Worm (Caenorhabditis elegans): Measurements from ENCODE around the gene srx-122.
A peak's percentile ranks its signal among the peaks of the same experiment; 100 is the strongest.

srx-122 gene

DNA sequence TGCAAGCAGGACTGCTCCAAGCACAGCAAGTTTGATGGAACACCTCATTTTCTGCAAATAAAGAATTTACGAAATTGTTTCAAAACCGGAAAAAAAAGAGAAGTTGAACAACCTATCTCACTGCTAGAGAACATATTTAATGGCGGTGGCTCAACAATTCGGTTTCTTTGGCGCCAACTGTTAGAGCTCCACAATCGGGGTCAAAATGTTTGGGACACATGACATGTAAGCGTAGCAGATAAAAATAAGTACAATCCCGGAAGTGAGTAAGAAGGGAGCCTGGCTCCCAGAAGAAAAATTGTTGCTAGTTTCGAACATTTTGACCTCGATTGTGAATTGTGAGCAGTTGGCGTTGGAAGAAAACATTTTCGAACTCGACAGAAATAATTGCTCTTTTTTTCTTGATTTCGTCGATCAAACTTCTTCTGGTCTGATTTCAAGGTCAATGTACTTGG lies 38.5 kb downstream of the srx-122 start, which contains the start of gene T28A11.16 (continued):
- TF ChIP-seq rnt-1 (tag; optimal IDR thresholded peaks at IDR 0.05) (peak; percentile 72), snu-23 (GFP tag; optimal IDR thresholded peaks at IDR 0.05) (no peak), fkh-8 (tag; optimal IDR thresholded peaks at IDR 0.05) (no peak)

DNA sequence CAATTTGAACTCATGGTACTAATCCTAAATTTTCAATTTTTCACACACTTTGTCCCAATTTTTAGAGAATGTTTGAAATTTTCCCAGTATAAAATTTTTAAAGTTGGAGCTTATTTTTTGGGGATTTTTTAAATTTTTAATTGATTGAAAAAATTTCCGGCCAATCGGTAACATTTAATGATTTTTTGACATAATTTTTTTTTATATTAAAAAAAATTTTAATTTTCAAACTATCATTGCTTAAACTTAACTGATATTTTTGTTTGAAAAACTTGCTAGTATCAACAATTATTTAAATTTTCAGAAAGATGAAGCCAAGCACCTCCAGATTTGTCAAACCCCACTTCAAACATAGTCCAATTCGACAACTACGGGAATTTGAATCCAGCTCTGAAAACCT lies 40.4 kb downstream of the srx-122 start, which contains the start of gene T28A11.22:
Gene T28A11.22 (plus strand): TSS at position 301 of the 400 bp plus-strand sequence.
- TF ChIP-seq mef-2 (tag; optimal IDR thresholded peaks at IDR 0.05) = no peak
- TF ChIP-seq tbx-2 (tag; optimal IDR thresholded peaks at IDR 0.05) = no peak
- TF ChIP-seq jun-1 (tag; optimal IDR thresholded peaks at IDR 0.05) = no peak
- TF ChIP-seq ces-1 (GFP tag; optimal IDR thresholded peaks at IDR 0.05) = no peak
- TF ChIP-seq ceh-88 (GFP tag; IDR thresholded peaks at IDR 0.05) = no peak
- no peak for TF ChIP-seq hpl-2 (GFP tag; optimal IDR thresholded peaks at IDR 0.05)
- TF ChIP-seq ztf-11 (tag; optimal IDR thresholded peaks at IDR 0.05) = no peak
- TF ChIP-seq snpc-4 (tag; optimal IDR thresholded peaks at IDR 0.05) = no peak
- TF ChIP-seq C34B4.2 (tag; optimal IDR thresholded peaks at IDR 0.05) = no peak
- no peak for TF ChIP-seq zip-4 (GFP tag; optimal IDR thresholded peaks at IDR 0.05)
- no peak for TF ChIP-seq nhr-19 (GFP tag; conservative IDR thresholded peaks at IDR 0.05)

DNA sequence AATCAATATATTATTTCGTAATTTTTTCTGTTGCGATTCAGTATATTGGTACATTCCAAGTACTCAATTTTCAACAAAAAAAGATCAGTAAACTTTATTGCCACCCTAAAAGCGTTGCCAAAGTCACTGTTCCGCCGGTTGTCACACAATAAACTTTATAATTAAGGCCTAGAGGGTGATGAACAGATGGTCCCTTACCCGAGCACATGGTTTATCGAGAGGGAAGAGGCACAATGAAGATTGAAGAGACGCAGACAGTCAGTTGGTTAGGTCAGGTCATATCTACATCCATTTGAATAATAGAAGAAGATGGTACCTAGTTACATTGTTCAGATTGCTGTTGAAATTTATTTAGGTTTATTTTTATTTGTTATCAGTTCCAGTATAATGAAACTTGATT lies 40.9 kb downstream of the srx-122 start:
- TF ChIP-seq zip-4 (GFP tag; optimal IDR thresholded peaks at IDR 0.05) (no peak), ztf-4 (tag; optimal IDR thresholded peaks at IDR 0.05) (no peak), tlp-1 (tag; optimal IDR thresholded peaks at IDR 0.05) (no peak), lir-3 (tag; optimal IDR thresholded peaks at IDR 0.05; ENCODE audit: poor library complexity) (no peak), egl-13 (tag; optimal IDR thresholded peaks at IDR 0.05) (no peak), skn-1 (tag; optimal IDR thresholded peaks at IDR 0.05) (no peak), nhr-20 (tag; optimal IDR thresholded peaks at IDR 0.05) (no peak), pag-3 (tag; optimal IDR thresholded peaks at IDR 0.05; ENCODE audit: borderline replicate concordance, insufficient read depth) (no peak), nhr-84 (tag; optimal IDR thresholded peaks at IDR 0.05) (no peak), rnt-1 (tag; optimal IDR thresholded peaks at IDR 0.05) (no peak), unc-86 (tag; optimal IDR thresholded peaks at IDR 0.05) (no peak), nhr-90 (tag; optimal IDR thresholded peaks at IDR 0.05; ENCODE audit: poor library complexity) (no peak), nhr-71 (tag; optimal IDR thresholded peaks at IDR 0.05) (no peak), ces-1 (GFP tag; optimal IDR thresholded peaks at IDR 0.05) (no peak), sptf-1 (tag; optimal IDR thresholded peaks at IDR 0.05) (no peak), ceh-63 (GFP tag; optimal IDR thresholded peaks at IDR 0.05) (no peak), hlh-4 (tag; optimal IDR thresholded peaks at IDR 0.05) (no peak), dpl-1 (GFP tag; optimal IDR thresholded peaks at IDR 0.05) (no peak)

DNA sequence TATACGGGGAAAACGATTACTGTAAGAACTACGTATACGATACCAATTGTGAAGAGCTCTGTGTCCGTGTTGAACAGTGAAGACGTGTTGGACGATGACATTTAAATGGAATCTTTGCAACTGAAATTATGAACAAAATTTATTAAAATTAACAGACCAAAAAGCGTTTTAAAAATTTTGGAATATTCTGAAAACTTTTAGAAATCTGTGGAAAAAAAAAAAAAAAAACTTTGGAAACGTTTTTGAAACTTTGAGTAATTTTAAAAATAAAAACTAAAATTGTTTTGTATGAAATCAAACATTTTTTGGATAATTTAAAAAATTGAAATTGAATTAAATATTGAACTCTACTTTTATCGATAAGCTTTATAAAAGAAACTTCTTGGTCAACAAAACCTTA lies 41.6 kb downstream of the srx-122 start, which contains the start of gene srt-63:
Gene srt-63 (minus strand): TSS at position 101 of the 400 bp plus-strand sequence.
- no peak for TF ChIP-seq hlh-17 (GFP tag; optimal IDR thresholded peaks at IDR 0.05; ENCODE audit: borderline replicate concordance)
- TF ChIP-seq lin-13 (GFP tag; optimal IDR thresholded peaks at IDR 0.05) = no peak
- TF ChIP-seq nhr-90 (tag; optimal IDR thresholded peaks at IDR 0.05; ENCODE audit: poor library complexity) = no peak
- TF ChIP-seq C34B4.2 (tag; optimal IDR thresholded peaks at IDR 0.05) = no peak
- no peak for TF ChIP-seq ama-1 (optimal IDR thresholded peaks at IDR 0.05)
- TF ChIP-seq nhr-84 (tag; optimal IDR thresholded peaks at IDR 0.05) = no peak
- no peak for TF ChIP-seq aha-1 (tag; optimal IDR thresholded peaks at IDR 0.05)
- TF ChIP-seq F16B12.6 (tag; optimal IDR thresholded peaks at IDR 0.05) = no peak
- no peak for TF ChIP-seq snpc-4 (tag; optimal IDR thresholded peaks at IDR 0.05)
- no peak for TF ChIP-seq lin-39 (tag; optimal IDR thresholded peaks at IDR 0.05)
- no peak for TF ChIP-seq skn-1 (tag; optimal IDR thresholded peaks at IDR 0.05)
- no peak for TF ChIP-seq C04F5.9 (tag; optimal IDR thresholded peaks at IDR 0.05)
- no peak for TF ChIP-seq nhr-12 (tag; optimal IDR thresholded peaks at IDR 0.05)
- no peak for TF ChIP-seq ceh-8 (GFP tag; optimal IDR thresholded peaks at IDR 0.05)
- TF ChIP-seq unc-86 (tag; optimal IDR thresholded peaks at IDR 0.05) = no peak
- TF ChIP-seq nhr-19 (GFP tag; conservative IDR thresholded peaks at IDR 0.05) = no peak

Measured in whole organism, L1 larva.